Fruit fly (Drosophila melanogaster): ENCODE results near the gene kar.

Gene kar

DNA sequence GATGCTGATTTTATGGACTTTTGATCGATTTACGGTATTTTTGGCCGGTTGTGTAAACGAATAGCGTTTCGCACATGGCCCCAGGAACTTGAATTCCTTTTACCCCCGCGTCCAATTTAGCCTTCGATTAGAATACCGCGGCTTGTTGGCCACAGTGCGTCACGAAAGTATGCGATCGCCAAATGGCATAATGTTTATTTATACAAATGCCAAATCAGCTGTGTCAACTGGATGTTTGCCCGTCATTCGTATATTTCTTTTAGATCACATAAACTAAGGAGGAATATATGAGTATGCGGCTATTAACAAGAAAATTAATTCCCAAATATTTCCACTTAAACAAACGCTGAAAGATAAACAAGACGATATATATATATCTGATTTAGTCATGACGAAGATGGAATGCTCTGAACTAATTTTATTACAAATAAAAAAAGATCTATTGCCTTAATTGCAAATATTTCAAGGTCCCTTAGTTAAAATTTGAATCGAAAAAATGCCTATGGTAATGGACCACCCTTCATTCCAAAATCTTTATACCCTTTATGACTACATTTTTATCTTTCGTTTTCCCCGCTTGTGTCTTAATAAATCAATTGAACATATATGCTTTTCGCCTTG, 32.1 kb downstream of the kar start (continued):
- no peak for TF ChIP-seq CG31388 (GFP tag; optimal IDR thresholded peaks at IDR 0.05)
- TF ChIP-seq gce (GFP tag; IDR thresholded peaks at IDR 0.05) = no peak
- no peak for TF ChIP-seq CG11093 (GFP tag; IDR thresholded peaks at IDR 0.05)
- TF ChIP-seq CG8290 (GFP tag; optimal IDR thresholded peaks at IDR 0.05) = no peak
- peak in 1 of 2 experiments; percentile 60 for TF ChIP-seq CG8290 (tag; optimal IDR thresholded peaks at IDR 0.05)
- TF ChIP-seq pnt (GFP tag; optimal IDR thresholded peaks at IDR 0.05) = no peak
- no peak for TF ChIP-seq oc (tag; optimal IDR thresholded peaks at IDR 0.05)
- TF ChIP-seq ranshi (GFP tag; IDR thresholded peaks at IDR 0.05) = no peak
- TF ChIP-seq D (optimal IDR thresholded peaks at IDR 0.05) = no peak
- no peak for TF ChIP-seq D (GFP tag; optimal IDR thresholded peaks at IDR 0.05)
- TF ChIP-seq usp (GFP tag; optimal IDR thresholded peaks at IDR 0.05) = no peak
- TF ChIP-seq Meics (GFP tag; optimal IDR thresholded peaks at IDR 0.05) = peak; percentile 30
- TF ChIP-seq bigmax (GFP tag; optimal IDR thresholded peaks at IDR 0.05) = no peak
- no peak for TF ChIP-seq bsh (GFP tag; optimal IDR thresholded peaks at IDR 0.05)
- TF ChIP-seq Hmr (GFP tag; optimal IDR thresholded peaks at IDR 0.05) = peak; percentile 63
- no peak for TF ChIP-seq CG1792 (GFP tag; optimal IDR thresholded peaks at IDR 0.05)
- no peak for TF ChIP-seq cad (GFP tag; optimal IDR thresholded peaks at IDR 0.05)
- no peak for TF ChIP-seq eyg (GFP tag; optimal IDR thresholded peaks at IDR 0.05)
- TF ChIP-seq CG3065 (GFP tag; optimal IDR thresholded peaks at IDR 0.05) = no peak
- TF ChIP-seq CG12769 (tag; optimal IDR thresholded peaks at IDR 0.05) = peak; percentile 20
- peak; percentile 52 for TF ChIP-seq CG12071 (GFP tag; optimal IDR thresholded peaks at IDR 0.05)
- TF ChIP-seq jing (GFP tag; optimal IDR thresholded peaks at IDR 0.05) = no peak
- TF ChIP-seq CG5180 (GFP tag; optimal IDR thresholded peaks at IDR 0.05) = no peak
- TF ChIP-seq bcd (GFP tag; optimal IDR thresholded peaks at IDR 0.05) = no peak
- TF ChIP-seq B-H2 (GFP tag; optimal IDR thresholded peaks at IDR 0.05) = peak; percentile 29
- no peak for TF ChIP-seq CkIIα-i1 (GFP tag; IDR thresholded peaks at IDR 0.05)
- peak; percentile 55 for TF ChIP-seq CG8388 (GFP tag; optimal IDR thresholded peaks at IDR 0.05)
- TF ChIP-seq CG10209 (GFP tag; optimal IDR thresholded peaks at IDR 0.05) = peak; percentile 10
- TF ChIP-seq D19A (tag; optimal IDR thresholded peaks at IDR 0.05) = no peak
- no peak for TF ChIP-seq TFAM (GFP tag; optimal IDR thresholded peaks at IDR 0.05)
- no peak for TF ChIP-seq Hsf (GFP tag; optimal IDR thresholded peaks at IDR 0.05)
- no peak for TF ChIP-seq disco-r (GFP tag; optimal IDR thresholded peaks at IDR 0.05)
- peak; percentile 27 for TF ChIP-seq CG15269 (tag; optimal IDR thresholded peaks at IDR 0.05)
- no peak for TF ChIP-seq NC2β (GFP tag; optimal IDR thresholded peaks at IDR 0.05)
- TF ChIP-seq CG2875 (GFP tag; optimal IDR thresholded peaks at IDR 0.05) = no peak
- TF ChIP-seq CG7839 (tag; optimal IDR thresholded peaks at IDR 0.05) = peak; percentile 39
- no peak for TF ChIP-seq pan (optimal IDR thresholded peaks at IDR 0.05)
- no peak for TF ChIP-seq pan (GFP tag; optimal IDR thresholded peaks at IDR 0.05 in 1 of 2, IDR thresholded peaks at IDR 0.05 in 1 of 2)
- no peak for TF ChIP-seq CG11456 (GFP tag; IDR thresholded peaks at IDR 0.05)
- no peak for TF ChIP-seq Mrtf (GFP tag; IDR thresholded peaks at IDR 0.05)
- TF ChIP-seq mirr (GFP tag; optimal IDR thresholded peaks at IDR 0.05) = peak; percentile 27
- no peak for TF ChIP-seq tll (GFP tag; optimal IDR thresholded peaks at IDR 0.05)
- no peak for TF ChIP-seq Mes4 (GFP tag; optimal IDR thresholded peaks at IDR 0.05)
- TF ChIP-seq CG10543 (GFP tag; optimal IDR thresholded peaks at IDR 0.05) = peak; percentile 14
- no peak for TF ChIP-seq tin (GFP tag; optimal IDR thresholded peaks at IDR 0.05)
- no peak for TF ChIP-seq CG14860 (GFP tag; IDR thresholded peaks at IDR 0.05; ENCODE audit: partially characterized antibody)
- no peak for TF ChIP-seq ems (GFP tag; optimal IDR thresholded peaks at IDR 0.05)
- TF ChIP-seq CG2120 (GFP tag; optimal IDR thresholded peaks at IDR 0.05) = peak; percentile 64
- no peak for TF ChIP-seq CG18764 (GFP tag; optimal IDR thresholded peaks at IDR 0.05)
- TF ChIP-seq CG4707 (GFP tag; optimal IDR thresholded peaks at IDR 0.05) = no peak
- no peak for TF ChIP-seq CG7271 (tag; optimal IDR thresholded peaks at IDR 0.05)
